Fruit fly (Drosophila melanogaster) whole organism, embryonic: ENCODE data around the gene ssp3.

Experiments
- ATbp ChIP-seq: fragments of 200-800 bp; sonication (Bioruptor generic); optimal IDR thresholded peaks from 2 replicates; lab custom pipeline; 2017; ENCODE audit warnings: missing biosample characterization, mild to moderate bottlenecking, missing genetic modification characterization, missing genetic modification reagents
- Asciz ChIP-seq: fragments of 200-800 bp; sonication (Bioruptor generic); optimal IDR thresholded peaks from 2 replicates; lab custom pipeline; 2017; ENCODE audit warnings: missing biosample characterization, mild to moderate bottlenecking, missing genetic modification characterization, missing genetic modification reagents
- Blimp-1 ChIP-seq: fragments of 200-800 bp; sonication (Bioruptor generic); optimal IDR thresholded peaks from 3 replicates; lab custom pipeline; 2018; ENCODE audit warnings: missing biosample characterization, missing genetic modification characterization, mild to moderate bottlenecking, moderate library complexity, missing genetic modification reagents
- CG1024 ChIP-seq: fragments of 200-800 bp; sonication (Bioruptor generic); IDR thresholded peaks from 2 replicates; pipeline ENCODE4 v1.3.6; 2022; ENCODE audit warnings: missing biosample characterization, missing genetic modification characterization
- CG10431 ChIP-seq: fragments of 200-800 bp; sonication (Bioruptor generic); optimal IDR thresholded peaks from 3 replicates; lab custom pipeline; 2018; ENCODE audit warnings: missing biosample characterization, mild to moderate bottlenecking, missing genetic modification characterization
- CG11085 ChIP-seq: fragments of 200-800 bp; sonication (Bioruptor generic); IDR thresholded peaks from 2 replicates; pipeline ENCODE4 v1.3.6; 2022; ENCODE audit warnings: missing biosample characterization, missing genetic modification characterization
- CG12104 ChIP-seq: fragments of 200-800 bp; sonication (Bioruptor generic); optimal IDR thresholded peaks from 3 replicates; lab custom pipeline; 2016; ENCODE audit warnings: missing biosample characterization, missing genetic modification characterization
- CG15696 ChIP-seq: fragments of 200-800 bp; sonication (Bioruptor generic); optimal IDR thresholded peaks from 2 replicates; lab custom pipeline; 2019; ENCODE audit warnings: missing biosample characterization, mild to moderate bottlenecking, missing genetic modification characterization, moderate library complexity
- CG1647 ChIP-seq: fragments of 200-800 bp; sonication (Bioruptor generic); optimal IDR thresholded peaks from 3 replicates; lab custom pipeline; 2016; ENCODE audit warnings: missing biosample characterization, missing genetic modification characterization
- CG17568 ChIP-seq: fragments of 200-800 bp; sonication (Bioruptor generic); optimal IDR thresholded peaks from 2 replicates; lab custom pipeline; 2018; ENCODE audit warnings: missing biosample characterization, mild to moderate bottlenecking, missing genetic modification characterization, moderate library complexity
- CG30431 ChIP-seq: fragments of 200-800 bp; sonication (Bioruptor generic); optimal IDR thresholded peaks from 2 replicates; lab custom pipeline; 2017; ENCODE audit warnings: missing biosample characterization, missing genetic modification characterization
- CG3281 ChIP-seq: fragments of 200-800 bp; sonication (Bioruptor generic); optimal IDR thresholded peaks from 3 replicates; lab custom pipeline; 2017; ENCODE audit warnings: missing biosample characterization, mild to moderate bottlenecking, missing genetic modification characterization
- CG5245 ChIP-seq: fragments of 200-800 bp; sonication (Bioruptor generic); optimal IDR thresholded peaks from 3 replicates; lab custom pipeline; 2016; ENCODE audit warnings: missing biosample characterization, missing genetic modification characterization
- CG7839 ChIP-seq: fragments of 200-800 bp; sonication (Bioruptor generic); optimal IDR thresholded peaks from 3 replicates; lab custom pipeline; 2018; ENCODE audit warnings: missing biosample characterization, mild to moderate bottlenecking, missing genetic modification characterization, moderate library complexity
- CG7928 ChIP-seq: fragments of 200-800 bp; sonication (Bioruptor generic); optimal IDR thresholded peaks from 2 replicates; lab custom pipeline; 2017; ENCODE audit warnings: missing biosample characterization, mild to moderate bottlenecking, missing genetic modification characterization
- CG8924 ChIP-seq: fragments of 200-800 bp; optimal IDR thresholded peaks from 3 replicates; lab custom pipeline; 2019; ENCODE audit warnings: missing biosample characterization, mild to moderate bottlenecking, missing genetic modification characterization, moderate library complexity
- CTCF ChIP-seq: fragments of 200-800 bp; sonication (Bioruptor generic); optimal IDR thresholded peaks from 2 replicates; lab custom pipeline; 2017; ENCODE audit warnings: missing biosample characterization, mild to moderate bottlenecking, missing genetic modification characterization, moderate library complexity
- Chrac-16 ChIP-seq: fragments of 200-800 bp; sonication (Bioruptor generic); optimal IDR thresholded peaks from 3 replicates; lab custom pipeline; 2016; ENCODE audit warnings: missing biosample characterization, missing genetic modification characterization
- Dad ChIP-seq: fragments of 200-800 bp; sonication (Bioruptor generic); optimal IDR thresholded peaks from 3 replicates; lab custom pipeline; 2016; ENCODE audit warnings: missing biosample characterization, missing genetic modification characterization
- Dp ChIP-seq: fragments of 200-800 bp; sonication (Bioruptor generic); optimal IDR thresholded peaks from 2 replicates; lab custom pipeline; 2018; ENCODE audit warnings: missing biosample characterization, mild to moderate bottlenecking, missing genetic modification characterization, moderate library complexity
- Elba2 ChIP-seq: fragments of 200-800 bp; sonication (Bioruptor generic); optimal IDR thresholded peaks from 3 replicates; lab custom pipeline; 2016; ENCODE audit warnings: missing biosample characterization, missing genetic modification characterization
- Fer3 ChIP-seq: fragments of 200-800 bp; sonication (Bioruptor generic); optimal IDR thresholded peaks from 2 replicates; lab custom pipeline; 2018; ENCODE audit warnings: missing biosample characterization, mild to moderate bottlenecking, missing genetic modification characterization, moderate library complexity
- H2.0 ChIP-seq: fragments of 200-800 bp; sonication (Bioruptor generic); IDR thresholded peaks from 2 replicates; pipeline ENCODE4 v1.3.6; 2022; ENCODE audit warnings: missing biosample characterization, missing genetic modification characterization
- Hand ChIP-seq: fragments of 200-800 bp; sonication (Bioruptor generic); optimal IDR thresholded peaks from 2 replicates; lab custom pipeline; 2017; ENCODE audit warnings: mild to moderate bottlenecking, missing biosample characterization, missing genetic modification reagents, missing genetic modification characterization
- Hr51 ChIP-seq, 2 experiments: fragments of 200-800 bp; sonication (Bioruptor generic); optimal IDR thresholded peaks; 2 replicates in 1 of 2; 3 replicates in 1 of 2; lab custom pipeline; 2016 to 2018; ENCODE audit warnings: missing biosample characterization in 2 of 2, missing genetic modification characterization in 2 of 2, mild to moderate bottlenecking in 1 of 2, moderate library complexity in 1 of 2
- Lim3 ChIP-seq: fragments of 200-800 bp; sonication (Bioruptor generic); IDR thresholded peaks from 2 replicates; pipeline ENCODE4 v1.3.6; 2022; ENCODE audit warnings: missing biosample characterization, missing genetic modification characterization
- Mes4 ChIP-seq: fragments of 200-800 bp; sonication (Bioruptor generic); optimal IDR thresholded peaks from 2 replicates; lab custom pipeline; 2016; ENCODE audit warnings: missing biosample characterization, missing genetic modification characterization
- Nf-YA ChIP-seq: fragments of 200-800 bp; sonication (Bioruptor generic); IDR thresholded peaks from 2 replicates; pipeline ENCODE4 v1.3.6; 2022; ENCODE audit warnings: missing biosample characterization, missing genetic modification characterization
- PHDP ChIP-seq: fragments of 200-800 bp; sonication (Bioruptor generic); optimal IDR thresholded peaks from 3 replicates; lab custom pipeline; 2018; ENCODE audit warnings: missing biosample characterization, mild to moderate bottlenecking, missing genetic modification characterization, moderate library complexity
- Pdp1 ChIP-seq, 2 experiments: fragments of 200-800 bp; sonication (Bioruptor generic); optimal IDR thresholded peaks; 3 replicates each; lab custom pipeline; 2016; ENCODE audit warnings: missing biosample characterization in 2 of 2, missing genetic modification characterization in 2 of 2, mild to moderate bottlenecking in 1 of 2, moderate library complexity in 1 of 2
- Ptx1 ChIP-seq: fragments of 200-800 bp; sonication (Bioruptor generic); IDR thresholded peaks from 2 replicates; pipeline ENCODE4 v1.3.6; 2022; ENCODE audit warnings: missing biosample characterization, missing genetic modification characterization
- Side ChIP-seq: fragments of 200-800 bp; sonication (Bioruptor generic); optimal IDR thresholded peaks from 2 replicates; lab custom pipeline; 2016; ENCODE audit warnings: missing biosample characterization, missing genetic modification characterization
- TFAM ChIP-seq: fragments of 200-800 bp; sonication (Bioruptor generic); optimal IDR thresholded peaks from 2 replicates; lab custom pipeline; 2017; ENCODE audit warnings: missing biosample characterization, missing genetic modification characterization, inconsistent platforms
- ara ChIP-seq: fragments of 200-800 bp; sonication (Bioruptor generic); IDR thresholded peaks from 2 replicates; pipeline ENCODE4 v1.3.6; 2022; ENCODE audit warnings: missing biosample characterization, missing genetic modification characterization
- ato ChIP-seq: fragments of 200-800 bp; sonication (Bioruptor generic); IDR thresholded peaks from 2 replicates; pipeline ENCODE4 v1.3.6; 2022; ENCODE audit warnings: missing biosample characterization, missing genetic modification characterization; ENCODE audit not compliant: partially characterized antibody
- corto ChIP-seq: fragments of 200-800 bp; sonication (Bioruptor generic); optimal IDR thresholded peaks from 2 replicates; lab custom pipeline; 2016; ENCODE audit warnings: missing biosample characterization, mild to moderate bottlenecking, missing genetic modification characterization, moderate library complexity
- disco-r ChIP-seq: fragments of 200-800 bp; sonication (Bioruptor generic); optimal IDR thresholded peaks from 2 replicates; lab custom pipeline; 2016; ENCODE audit warnings: missing biosample characterization, missing genetic modification characterization
- fru ChIP-seq: fragments of >200 bp; optimal IDR thresholded peaks from 2 replicates; lab custom pipeline; 2017
- ham ChIP-seq: fragments of 200-800 bp; sonication (Bioruptor generic); IDR thresholded peaks from 2 replicates; pipeline ENCODE4 v1.3.6; 2022; ENCODE audit warnings: missing biosample characterization, missing genetic modification characterization
- her ChIP-seq: fragments of 200-800 bp; sonication (Bioruptor generic); optimal IDR thresholded peaks from 2 replicates; lab custom pipeline; 2016; ENCODE audit warnings: missing biosample characterization, missing genetic modification characterization
- kay ChIP-seq: fragments of 200-800 bp; sonication (Bioruptor generic); optimal IDR thresholded peaks from 2 replicates; lab custom pipeline; 2016; ENCODE audit warnings: missing biosample characterization, missing genetic modification characterization
- oc ChIP-seq: fragments of 200-800 bp; sonication (Bioruptor generic); optimal IDR thresholded peaks from 2 replicates; lab custom pipeline; 2018; ENCODE audit warnings: missing biosample characterization, mild to moderate bottlenecking, missing genetic modification characterization, moderate library complexity
- pita ChIP-seq: fragments of 200-800 bp; sonication (Bioruptor generic); optimal IDR thresholded peaks from 2 replicates; lab custom pipeline; 2017; ENCODE audit warnings: missing biosample characterization, mild to moderate bottlenecking, missing genetic modification characterization
- sr ChIP-seq: fragments of 200-800 bp; sonication (Bioruptor generic); IDR thresholded peaks from 3 replicates; pipeline ENCODE4 v1.3.6; 2022; ENCODE audit warnings: missing biosample characterization, missing genetic modification characterization
- tio ChIP-seq: fragments of 200-800 bp; sonication (Bioruptor generic); optimal IDR thresholded peaks from 2 replicates; lab custom pipeline; 2017; ENCODE audit warnings: missing biosample characterization, missing genetic modification characterization, inconsistent platforms
- tll ChIP-seq, 2 experiments: fragments of 200-800 bp in 1 of 2; fragments of >200 bp in 1 of 2; sonication (Bioruptor generic) in 1 of 2; optimal IDR thresholded peaks; 2 replicates each; lab custom pipeline; 2017 to 2019; ENCODE audit warnings: missing biosample characterization in 2 of 2, missing genetic modification characterization in 2 of 2, mild to moderate bottlenecking in 1 of 2, moderate library complexity in 1 of 2
- toy ChIP-seq: fragments of 200-800 bp; sonication (Bioruptor generic); IDR thresholded peaks from 2 replicates; pipeline ENCODE4 v1.3.6; 2022; ENCODE audit warnings: missing biosample characterization, missing genetic modification characterization
- usp ChIP-seq: fragments of >200 bp; optimal IDR thresholded peaks from 2 replicates; lab custom pipeline; 2017; ENCODE audit warnings: missing biosample characterization, missing genetic modification characterization
- wdn ChIP-seq: fragments of 200-800 bp; sonication (Bioruptor generic); IDR thresholded peaks from 2 replicates; pipeline ENCODE4 v1.3.6; 2022; ENCODE audit warnings: missing biosample characterization, missing genetic modification characterization
- wor ChIP-seq: fragments of 200-800 bp; sonication (Bioruptor generic); IDR thresholded peaks from 2 replicates; pipeline ENCODE4 v1.3.6; 2022; ENCODE audit warnings: missing biosample characterization, missing genetic modification characterization
- z ChIP-seq: fragments of 200-800 bp; sonication (Bioruptor generic); IDR thresholded peaks from 3 replicates; pipeline ENCODE4 v1.3.6; 2022; ENCODE audit warnings: missing biosample characterization, missing genetic modification characterization

The ssp3 gene

DNA sequence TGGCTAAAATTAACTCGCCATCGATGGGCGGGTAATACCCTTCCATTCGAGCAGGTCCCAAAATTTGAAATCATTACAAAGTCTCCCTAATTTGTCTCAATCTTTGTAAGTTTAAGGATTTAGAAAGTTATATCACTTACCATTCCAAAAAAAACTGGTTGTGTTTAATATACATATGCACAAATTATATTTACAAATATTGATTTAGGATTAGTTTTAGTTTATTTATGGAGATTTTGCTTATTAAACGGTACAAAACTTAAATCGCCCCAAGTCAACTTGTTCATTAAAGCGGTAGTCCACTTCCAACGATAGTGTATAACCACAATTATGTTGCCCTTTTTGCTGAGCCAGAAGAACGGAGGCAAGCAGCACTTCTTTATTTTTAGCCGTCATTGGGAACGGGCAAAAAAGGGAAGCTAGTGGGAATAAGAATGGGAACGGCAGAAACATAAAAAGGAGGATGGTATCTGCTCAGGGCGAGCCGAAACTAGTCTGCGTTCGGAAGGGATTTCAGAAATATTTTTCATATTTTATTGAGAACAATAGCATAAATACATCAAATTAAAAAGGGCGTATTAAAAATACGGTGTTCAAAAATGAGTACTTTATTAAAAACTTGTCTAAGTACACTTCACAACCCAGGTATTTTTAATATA, 4.4 kb upstream of the ssp3 start (continued):
- TF ChIP-seq CG15696 (tag; lab: Kevin White, UChicago) (peak; percentile 28), Lim3 (GFP tag; lab: Robert Waterston, UW) (no peak), H2.0 (GFP tag; lab: Robert Waterston, UW) (0 out of 2 replicates have a peak, but pooled peaks have one; percentile 10), CG3281 (peak; percentile 3), oc (peak; percentile 40), CG5245 (GFP tag; lab: Kevin White, UChicago) (peak; percentile 8), Mes4 (GFP tag; lab: Kevin White, UChicago) (peak; percentile 36), PHDP (tag; lab: Kevin White, UChicago) (peak; percentile 84), usp (GFP tag; lab: Kevin White, UChicago) (no peak), disco-r (no peak), fru (lab: Kevin White, UChicago) (no peak), Hand (GFP tag; lab: Kevin White, UChicago) (peak; percentile 46), z (GFP tag; lab: Robert Waterston, UW) (no peak), CG1024 (GFP tag; lab: Robert Waterston, UW) (no peak), Chrac-16 (GFP tag; lab: Kevin White, UChicago) (peak; percentile 54), CG1647 (GFP tag; lab: Kevin White, UChicago) (no peak), ara (GFP tag; lab: Robert Waterston, UW) (peak; percentile 30; the same call in 1 of the 2 replicates), CG7928 (GFP tag; lab: Kevin White, UChicago) (no peak), pita (GFP tag; lab: Kevin White, UChicago) (no peak), Nf-YA (GFP tag; lab: Robert Waterston, UW) (no peak), wdn (GFP tag; lab: Robert Waterston, UW) (no peak), ato (GFP tag; lab: Robert Waterston, UW) (no peak), Pdp1 (GFP tag; optimal IDR thresholded peaks at IDR 0.05; lab: Kevin White, UChicago) (peak; percentile 39 to 53), CG17568 (peak; percentile 47), TFAM (no peak), Elba2 (no peak), Ptx1 (GFP tag; lab: Robert Waterston, UW) (peak; percentile 67), Asciz (GFP tag; lab: Kevin White, UChicago) (peak; percentile 61), tio (GFP tag; lab: Kevin White, UChicago) (peak; percentile 76), ham (GFP tag; lab: Robert Waterston, UW) (no peak), CG8924 (tag; lab: Kevin White, UChicago) (peak; percentile 87), Hr51 (GFP tag; optimal IDR thresholded peaks at IDR 0.05; lab: Kevin White, UChicago) (peak in 1 of 2 experiments; percentile 46), corto (GFP tag; lab: Kevin White, UChicago) (peak; percentile 30), Dp (GFP tag; lab: Kevin White, UChicago) (no peak), wor (GFP tag; lab: Robert Waterston, UW) (peak; percentile 62; the same call in 1 of the 2 replicates), toy (no peak), ATbp (GFP tag; lab: Kevin White, UChicago) (peak; percentile 86), CG12104 (no peak), sr (no peak), Fer3 (peak; percentile 27), Dad (GFP tag; lab: Kevin White, UChicago) (no peak), tll (GFP tag; optimal IDR thresholded peaks at IDR 0.05; lab: Kevin White, UChicago) (no peak), CG7839 (tag; lab: Kevin White, UChicago) (peak; percentile 75), CG11085 (no peak), kay (GFP tag; lab: Kevin White, UChicago) (no peak), her (GFP tag; lab: Kevin White, UChicago) (no peak), CG10431 (GFP tag; lab: Kevin White, UChicago) (peak; percentile 66), Blimp-1 (peak; percentile 81), Side (GFP tag; lab: Kevin White, UChicago) (no peak), CTCF (GFP tag; lab: Kevin White, UChicago) (no peak), CG30431 (GFP tag; lab: Kevin White, UChicago) (peak; percentile 66)
